Worm (Caenorhabditis elegans): ENCODE data around the gene F59E12.6.

DNA sequence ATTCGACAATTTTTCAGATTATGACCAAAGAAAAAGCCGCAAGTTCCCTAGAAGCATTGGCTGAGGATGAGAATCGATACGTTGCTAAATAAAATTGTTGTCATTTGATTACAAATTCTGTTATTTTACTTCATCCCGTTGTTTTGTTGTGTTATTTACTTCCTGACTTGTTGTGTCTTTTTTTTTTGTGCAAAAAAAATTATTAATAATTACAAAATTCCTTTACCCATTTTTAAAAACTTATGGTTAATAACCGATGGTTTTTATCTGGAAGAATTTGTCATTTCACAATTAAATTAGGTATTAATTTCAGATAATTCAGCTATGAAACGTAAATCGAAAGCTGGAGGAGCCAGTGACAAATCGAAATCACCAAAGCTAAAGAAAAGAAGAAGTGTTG lies 34.5 kb downstream of the F59E12.6 start, which contains the start of gene C17G10.1:
- no peak for TF ChIP-seq mep-1 (tag; optimal IDR thresholded peaks at IDR 0.05)
- TF ChIP-seq nhr-237 (tag; optimal IDR thresholded peaks at IDR 0.05), result no peak
- TF ChIP-seq elt-3 (tag; optimal IDR thresholded peaks at IDR 0.05), result no peak
- no peak for TF ChIP-seq flh-1 (GFP tag; optimal IDR thresholded peaks at IDR 0.05)
- no peak for TF ChIP-seq unc-120 (tag; optimal IDR thresholded peaks at IDR 0.05; ENCODE audit: poor library complexity, severe bottlenecking)
- no peak for TF ChIP-seq lin-13 (tag; optimal IDR thresholded peaks at IDR 0.05)
- no peak for TF ChIP-seq nhr-76 (tag; optimal IDR thresholded peaks at IDR 0.05)
- TF ChIP-seq pha-4 (tag; optimal IDR thresholded peaks at IDR 0.05), result no peak
- no peak for TF ChIP-seq nhr-2 (tag; optimal IDR thresholded peaks at IDR 0.05)
- no peak for TF ChIP-seq ztf-11 (tag; optimal IDR thresholded peaks at IDR 0.05)
- TF ChIP-seq unc-39 (tag; optimal IDR thresholded peaks at IDR 0.05), result no peak

Data from whole organism, mixed stage, embryonic.